Fruit fly (Drosophila melanogaster): ENCODE measurements around the gene CG17029.

DNA sequence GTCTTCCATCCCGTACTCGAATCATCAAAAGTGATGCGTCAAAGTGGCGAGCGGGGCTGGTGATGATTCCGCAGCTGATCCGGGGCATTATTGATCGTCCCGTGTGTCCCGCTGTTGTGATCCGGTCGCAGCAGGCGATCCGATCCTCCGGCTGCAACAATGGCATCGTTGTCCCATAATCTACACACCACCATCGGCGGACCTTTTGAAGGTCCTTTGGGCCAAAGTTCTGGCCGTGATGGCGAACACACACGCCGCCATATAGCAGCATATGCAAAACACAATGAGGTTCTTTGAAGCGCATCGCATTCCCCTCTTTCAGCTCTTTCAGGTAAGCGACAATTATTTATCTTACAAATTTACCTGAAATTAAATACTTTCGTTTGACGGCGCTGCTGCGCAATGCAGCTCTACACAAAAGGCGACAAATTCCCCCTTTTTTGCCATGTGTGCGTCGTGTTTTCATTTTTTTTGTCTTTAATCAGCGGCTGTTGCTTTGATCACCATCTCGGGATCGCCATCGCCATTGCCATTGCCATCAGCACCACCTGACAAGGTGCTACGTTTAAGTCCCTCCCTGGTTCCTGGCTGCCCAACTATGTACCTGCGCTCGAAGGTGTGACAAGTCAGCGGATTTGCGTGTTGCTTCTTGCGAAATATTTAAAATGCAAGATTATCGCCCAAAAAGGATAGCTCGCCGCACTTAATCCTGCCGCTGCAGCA is 41.0 kb downstream of the CG17029 start:
- no peak for TF ChIP-seq CG33017 (tag; optimal IDR thresholded peaks at IDR 0.05)
- TF ChIP-seq CG1620 (GFP tag; optimal IDR thresholded peaks at IDR 0.05) = no peak
- no peak for TF ChIP-seq kay (GFP tag; ENCODE audit: borderline replicate concordance)
- no peak for TF ChIP-seq CG12768 (GFP tag; optimal IDR thresholded peaks at IDR 0.05)
- TF ChIP-seq bab1 (GFP tag; optimal IDR thresholded peaks at IDR 0.05) = no peak
- no peak for TF ChIP-seq Crg-1 (GFP tag; optimal IDR thresholded peaks at IDR 0.05)

Data from whole organism, adult.